Worm (Caenorhabditis elegans): Measurements from ENCODE around the gene phf-14.
A peak's percentile ranks its signal among the peaks of the same experiment; 100 is the strongest.

phf-14 gene

DNA sequence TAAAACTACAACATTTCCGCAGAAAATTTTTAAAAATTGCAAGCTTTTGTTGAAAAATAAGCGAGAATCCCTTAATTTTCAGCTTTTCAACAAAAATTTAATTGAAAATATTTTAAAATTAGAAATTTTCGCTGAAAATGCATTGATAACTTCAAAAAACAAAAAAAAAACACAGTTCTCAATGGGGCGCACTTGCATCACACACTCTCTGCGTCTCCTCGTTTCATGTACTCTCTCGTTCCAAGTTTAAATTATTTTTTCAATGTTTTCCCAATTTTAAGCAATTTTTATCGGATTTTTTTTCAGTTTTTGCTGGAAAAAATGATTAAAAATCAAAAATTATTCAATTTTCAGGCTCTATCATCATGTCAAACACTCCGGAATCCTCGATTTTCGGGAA lies at the start of gene phf-14:
Gene phf-14 (plus strand): TSS at position 345 of the 400 bp plus-strand sequence.
- TF ChIP-seq nfya-1 (tag; optimal IDR thresholded peaks at IDR 0.05) (peak; percentile 3), unc-3 (GFP tag; conservative IDR thresholded peaks at IDR 0.05) (no peak), unc-3 (tag; optimal IDR thresholded peaks at IDR 0.05) (no peak)

ce11 chrV:17821805-17822204 lies 49.4 kb upstream of the phf-14 start, which contains the start of gene srh-300:
srh-300 (plus strand) TSS chrV:17822105.
- TF ChIP-seq T23F11.4 (GFP tag; optimal IDR thresholded peaks at IDR 0.05), result no peak
- TF ChIP-seq dve-1 (tag; optimal IDR thresholded peaks at IDR 0.05), result no peak
- TF ChIP-seq fkh-6 (tag; optimal IDR thresholded peaks at IDR 0.05), result no peak
- no peak for TF ChIP-seq lim-6 (tag; optimal IDR thresholded peaks at IDR 0.05)
- no peak for TF ChIP-seq hlh-13 (GFP tag; optimal IDR thresholded peaks at IDR 0.05)
- no peak for TF ChIP-seq pag-3 (tag; optimal IDR thresholded peaks at IDR 0.05; ENCODE audit: borderline replicate concordance)
- no peak for TF ChIP-seq rnt-1 (tag; optimal IDR thresholded peaks at IDR 0.05)
- no peak for TF ChIP-seq madf-2 (tag; optimal IDR thresholded peaks at IDR 0.05)
- no peak for TF ChIP-seq sdc-2 (tag; optimal IDR thresholded peaks at IDR 0.05)
- no peak for TF ChIP-seq elt-2 (tag; optimal IDR thresholded peaks at IDR 0.05)
- no peak for TF ChIP-seq ets-4 (tag; optimal IDR thresholded peaks at IDR 0.05)
- no peak for TF ChIP-seq hlh-8 (tag; optimal IDR thresholded peaks at IDR 0.05)
- no peak for TF ChIP-seq C38D4.7 (GFP tag; optimal IDR thresholded peaks at IDR 0.05)
- no peak for TF ChIP-seq ceh-22 (tag; optimal IDR thresholded peaks at IDR 0.05)
- no peak for TF ChIP-seq npax-4 (tag; optimal IDR thresholded peaks at IDR 0.05)
- no peak for TF ChIP-seq pax-1 (tag; optimal IDR thresholded peaks at IDR 0.05)

DNA sequence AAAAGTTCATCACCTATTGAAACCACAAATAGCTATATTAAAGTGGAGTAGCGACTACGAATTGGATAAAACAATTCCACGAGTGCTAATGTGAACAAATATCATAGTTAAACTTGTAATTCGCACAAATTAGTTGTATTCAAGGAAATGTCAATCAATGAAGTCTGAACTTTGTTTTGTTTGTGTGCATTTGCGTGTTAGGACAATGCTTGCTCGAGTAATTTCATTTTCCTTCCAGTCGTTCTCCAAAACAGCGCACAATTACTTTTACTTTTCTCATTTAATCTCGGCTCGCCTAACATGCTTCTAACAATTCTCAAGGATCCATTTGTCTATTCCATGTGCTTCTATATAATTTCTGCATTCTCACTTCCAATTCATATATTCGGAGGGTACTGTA lies 46.6 kb upstream of the phf-14 start, which contains the start of gene srh-301:
Gene srh-301 (plus strand): TSS at position 301 of the 400 bp plus-strand sequence.
- TF ChIP-seq ceh-19 (GFP tag; optimal IDR thresholded peaks at IDR 0.05), result no peak
- no peak for TF ChIP-seq ceh-30 (tag; optimal IDR thresholded peaks at IDR 0.05)
- no peak for TF ChIP-seq ama-1 (optimal IDR thresholded peaks at IDR 0.05)
- TF ChIP-seq C38D4.7 (GFP tag; optimal IDR thresholded peaks at IDR 0.05), result no peak
- no peak for TF ChIP-seq ceh-48 (tag; optimal IDR thresholded peaks at IDR 0.05)

- no peak for TF ChIP-seq che-1 (tag; optimal IDR thresholded peaks at IDR 0.05)
- TF ChIP-seq sox-4 (tag; optimal IDR thresholded peaks at IDR 0.05), result no peak
- no peak for TF ChIP-seq fkh-10 (GFP tag; optimal IDR thresholded peaks at IDR 0.05)
- no peak for TF ChIP-seq pag-3 (tag; optimal IDR thresholded peaks at IDR 0.05; ENCODE audit: borderline replicate concordance)
- no peak for TF ChIP-seq ceh-6 (GFP tag; optimal IDR thresholded peaks at IDR 0.05)
- no peak for TF ChIP-seq fax-1 (tag; optimal IDR thresholded peaks at IDR 0.05)
- no peak for TF ChIP-seq pqm-1 (tag; optimal IDR thresholded peaks at IDR 0.05)
- TF ChIP-seq ceh-9 (tag; optimal IDR thresholded peaks at IDR 0.05), result no peak
- TF ChIP-seq elt-4 (tag; optimal IDR thresholded peaks at IDR 0.05), result no peak
Measured at ce11 chrV:17828310-17828709, 42.9 kb upstream of the phf-14 start, which contains the start of gene srh-304. srh-304 (plus strand) TSS chrV:17828610.

DNA sequence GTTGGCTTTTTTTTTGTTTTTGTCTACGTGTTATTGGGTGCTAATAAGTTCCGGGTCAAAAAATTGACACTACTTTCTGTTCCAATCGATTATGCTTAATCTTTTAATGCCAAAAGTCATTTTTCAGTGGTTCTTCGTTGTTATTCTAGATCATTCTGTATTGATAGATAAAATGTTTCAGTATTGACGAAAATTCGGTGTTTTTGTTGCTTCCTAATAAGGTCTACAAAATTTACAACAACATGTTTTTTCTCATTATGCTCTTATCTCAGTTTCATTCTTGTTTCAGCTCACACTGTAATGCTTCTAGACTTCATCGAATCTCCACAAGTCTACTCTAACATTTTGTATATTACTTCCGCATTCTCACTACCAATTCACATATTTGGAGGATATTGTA lies 39.8 kb upstream of the phf-14 start, which contains the start of gene srh-303:
Gene srh-303 (plus strand): TSS at position 301 of the 400 bp plus-strand sequence.
- no peak for TF ChIP-seq sdc-2 (tag; optimal IDR thresholded peaks at IDR 0.05)
- TF ChIP-seq ceh-45 (GFP tag; IDR thresholded peaks at IDR 0.05), result no peak
- no peak for TF ChIP-seq elt-4 (tag; optimal IDR thresholded peaks at IDR 0.05)
- no peak for TF ChIP-seq eyg-1 (tag; optimal IDR thresholded peaks at IDR 0.05)
- TF ChIP-seq rnt-1 (tag; optimal IDR thresholded peaks at IDR 0.05), result no peak

DNA sequence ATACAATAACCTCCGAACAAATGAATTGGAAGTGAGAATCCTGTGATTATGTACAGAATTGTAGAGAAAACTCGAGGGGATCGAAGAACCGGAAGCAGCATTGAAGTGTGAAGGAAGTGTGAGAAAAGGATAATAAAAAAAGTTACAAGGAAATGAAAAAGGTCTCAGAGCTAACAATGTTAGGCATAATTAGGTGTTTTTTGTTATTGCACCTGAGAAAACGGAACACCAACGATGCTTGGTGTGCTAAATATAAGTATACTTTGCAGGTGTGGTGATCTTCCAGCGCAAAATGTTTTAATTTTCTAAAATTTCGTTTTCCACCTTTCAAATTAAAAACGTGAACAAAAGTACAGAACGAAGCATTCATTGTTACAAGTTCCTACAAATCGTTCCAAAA lies 27.1 kb upstream of the phf-14 start, which contains the start of gene srh-286:
Gene srh-286 (minus strand): TSS at position 101 of the 400 bp plus-strand sequence.
- no peak for TF ChIP-seq ets-4 (tag; optimal IDR thresholded peaks at IDR 0.05)
- TF ChIP-seq eyg-1 (tag; optimal IDR thresholded peaks at IDR 0.05), result no peak
- no peak for TF ChIP-seq rnt-1 (tag; optimal IDR thresholded peaks at IDR 0.05)
- TF ChIP-seq madf-2 (tag; optimal IDR thresholded peaks at IDR 0.05), result no peak
- no peak for TF ChIP-seq dmd-4 (tag; optimal IDR thresholded peaks at IDR 0.05; ENCODE audit: borderline replicate concordance)
- TF ChIP-seq pha-2 (tag; optimal IDR thresholded peaks at IDR 0.05), result no peak
- no peak for TF ChIP-seq T23F11.4 (GFP tag; optimal IDR thresholded peaks at IDR 0.05)
- TF ChIP-seq sox-4 (tag; optimal IDR thresholded peaks at IDR 0.05), result no peak
- no peak for TF ChIP-seq ztf-16 (tag; optimal IDR thresholded peaks at IDR 0.05)
- TF ChIP-seq gmeb-2 (tag; optimal IDR thresholded peaks at IDR 0.05), result no peak
- TF ChIP-seq odd-2 (tag; optimal IDR thresholded peaks at IDR 0.05), result no peak
- TF ChIP-seq ahr-1 (tag; optimal IDR thresholded peaks at IDR 0.05), result no peak
- no peak for TF ChIP-seq C08G9.2 (tag; optimal IDR thresholded peaks at IDR 0.05)
- TF ChIP-seq ceh-24 (tag; optimal IDR thresholded peaks at IDR 0.05), result no peak
- TF ChIP-seq elt-2 (tag; optimal IDR thresholded peaks at IDR 0.05), result no peak
- no peak for TF ChIP-seq syd-9 (tag; optimal IDR thresholded peaks at IDR 0.05)
